Worm (Caenorhabditis elegans) whole organism, L4 larva: ENCODE data around the gene srg-58.

Experiments used
- F10B5.3 ChIP-seq: sonication (generic microtip); optimal IDR thresholded peaks from 2 replicates; lab custom pipeline; 2016; ENCODE audit warnings: mild to moderate bottlenecking, missing genetic modification characterization, missing compliant biosample characterization
- F37D6.2 ChIP-seq: sonication (generic microtip); optimal IDR thresholded peaks from 2 replicates; lab custom pipeline; 2016; ENCODE audit warnings: mild to moderate bottlenecking, missing genetic modification characterization, missing compliant biosample characterization
- aha-1 ChIP-seq: fragments of 150-350 bp; peaks from one replicate; lab custom pipeline; 2014; ENCODE audit warnings: missing biosample characterization, missing genetic modification characterization
- arid-1 ChIP-seq: fragments of 200-800 bp; sonication (Bioruptor generic); conservative IDR thresholded peaks from 2 replicates; pipeline ENCODE4 v1.3.6; 2022; ENCODE audit warnings: missing genetic modification reagents, missing genetic modification characterization, missing compliant biosample characterization
- ceh-62 ChIP-seq: sonication (generic microtip); optimal IDR thresholded peaks from 2 replicates; lab custom pipeline; 2017; ENCODE audit warnings: missing biosample characterization, missing genetic modification characterization
- daf-16 ChIP-seq, 3 experiments: sonication (generic microtip); optimal IDR thresholded peaks; 2 replicates each; lab custom pipeline; 2016 to 2017; ENCODE audit warnings: missing genetic modification characterization in 3 of 3, missing genetic modification reagents in 3 of 3, mild to moderate bottlenecking in 2 of 3, missing compliant biosample characterization in 2 of 3, missing biosample characterization in 1 of 3, moderate library complexity in 1 of 3
- daf-19 ChIP-seq: fragments of 200-800 bp; sonication (Bioruptor generic); conservative IDR thresholded peaks from 2 replicates; pipeline ENCODE4 v1.3.6; 2022; ENCODE audit warnings: missing genetic modification characterization, missing compliant biosample characterization
- dmd-6 ChIP-seq: fragments of 200-800 bp; sonication (Bioruptor generic); IDR thresholded peaks from 2 replicates; pipeline ENCODE4 v1.3.6; 2022; ENCODE audit warnings: missing genetic modification reagents, missing genetic modification characterization, missing compliant biosample characterization
- duxl-1 ChIP-seq: sonication (generic microtip); optimal IDR thresholded peaks from 2 replicates; lab custom pipeline; 2016; ENCODE audit warnings: mild to moderate bottlenecking, missing genetic modification characterization, moderate library complexity, missing compliant biosample characterization; ENCODE audit not compliant: poor library complexity
- dve-1 ChIP-seq: sonication (generic microtip); optimal IDR thresholded peaks from 2 replicates; lab custom pipeline; 2017; ENCODE audit warnings: antibody characterized with exemption, mild to moderate bottlenecking, missing genetic modification characterization, missing compliant biosample characterization; ENCODE audit not compliant: insufficient read depth
- gei-8 ChIP-seq: fragments of 200-800 bp; sonication (Bioruptor generic); optimal IDR thresholded peaks from 2 replicates; lab custom pipeline; 2018; ENCODE audit warnings: mild to moderate bottlenecking, missing genetic modification characterization, missing compliant biosample characterization
- jun-1 ChIP-seq: fragments of 150-350 bp; optimal IDR thresholded peaks from 2 replicates; lab custom pipeline; 2014; ENCODE audit warnings: missing biosample characterization, missing genetic modification reagents, missing genetic modification characterization
- lim-7 ChIP-seq: fragments of 200-800 bp; sonication (Bioruptor generic); IDR thresholded peaks from 2 replicates; pipeline ENCODE4 v1.3.6; 2022; ENCODE audit warnings: missing genetic modification characterization, missing compliant biosample characterization
- lin-13 ChIP-seq: fragments of 150-350 bp; optimal IDR thresholded peaks from 2 replicates; lab custom pipeline; 2014; ENCODE audit warnings: missing biosample characterization, missing genetic modification reagents, missing genetic modification characterization
- lin-29 ChIP-seq: fragments of 200-800 bp; sonication (Bioruptor generic); IDR thresholded peaks from 2 replicates; pipeline ENCODE4 v1.3.6; 2022; ENCODE audit warnings: missing genetic modification reagents, missing genetic modification characterization, missing compliant biosample characterization
- madf-5 ChIP-seq, 2 experiments: fragments of 200-800 bp; sonication (Bioruptor generic); IDR thresholded peaks; 2 replicates each; pipeline ENCODE4 v1.3.6; 2022; ENCODE audit warnings: missing compliant biosample characterization in 2 of 2, missing genetic modification characterization in 2 of 2
- madf-9 ChIP-seq: fragments of 200-800 bp; sonication (Bioruptor generic); conservative IDR thresholded peaks from 2 replicates; pipeline ENCODE4 v1.3.6; 2022; ENCODE audit warnings: missing genetic modification reagents, missing genetic modification characterization, missing compliant biosample characterization
- mes-2 ChIP-seq: sonication (generic microtip); optimal IDR thresholded peaks from 2 replicates; lab custom pipeline; 2016; ENCODE audit warnings: missing genotype, mild to moderate bottlenecking, missing genetic modification characterization, missing compliant biosample characterization; ENCODE audit not compliant: poor library complexity, severe bottlenecking
- nhr-102 ChIP-seq: sonication (generic microtip); optimal IDR thresholded peaks from 2 replicates; lab custom pipeline; 2016; ENCODE audit warnings: mild to moderate bottlenecking, missing genetic modification characterization, moderate library complexity, missing compliant biosample characterization
- nhr-11 ChIP-seq: fragments of 150-350 bp; optimal IDR thresholded peaks from 2 replicates; lab custom pipeline; 2014; ENCODE audit warnings: missing biosample characterization, missing genetic modification characterization
- nhr-41 ChIP-seq: fragments of 200-800 bp; sonication (Bioruptor generic); IDR thresholded peaks from 2 replicates; pipeline ENCODE4 v1.3.6; 2022; ENCODE audit warnings: missing genetic modification reagents, missing genetic modification characterization, missing compliant biosample characterization
- nhr-42 ChIP-seq: fragments of 200-800 bp; sonication (Bioruptor generic); IDR thresholded peaks from 2 replicates; pipeline ENCODE4 v1.3.6; 2022; ENCODE audit warnings: missing genetic modification characterization, missing compliant biosample characterization
- nhr-48 ChIP-seq: sonication (generic microtip); optimal IDR thresholded peaks from 2 replicates; lab custom pipeline; 2016; ENCODE audit warnings: mild to moderate bottlenecking, missing genetic modification characterization, missing compliant biosample characterization
- nhr-6 ChIP-seq: fragments of 150-350 bp; optimal IDR thresholded peaks from 2 replicates; lab custom pipeline; 2014; ENCODE audit warnings: missing biosample characterization, missing genetic modification characterization
- php-3 ChIP-seq: fragments of 200-800 bp; sonication (Bioruptor generic); IDR thresholded peaks from 2 replicates; pipeline ENCODE4 v1.3.6; 2022; ENCODE audit warnings: missing genetic modification reagents, missing genetic modification characterization, missing compliant biosample characterization
- pqm-1 ChIP-seq: sonication (generic microtip); optimal IDR thresholded peaks from 2 replicates; lab custom pipeline; 2017; ENCODE audit warnings: missing biosample characterization, missing genetic modification characterization
- saeg-2 ChIP-seq: fragments of 200-800 bp; sonication (Bioruptor generic); IDR thresholded peaks from 2 replicates; pipeline ENCODE4 v1.3.6; 2022; ENCODE audit warnings: missing genetic modification reagents, missing genetic modification characterization, missing compliant biosample characterization
- sdz-12 ChIP-seq: fragments of 200-800 bp; sonication (Bioruptor generic); optimal IDR thresholded peaks from 2 replicates; lab custom pipeline; 2018; ENCODE audit warnings: mild to moderate bottlenecking, missing genetic modification characterization, missing compliant biosample characterization
- set-16 ChIP-seq: fragments of 200-800 bp; sonication (Bioruptor generic); IDR thresholded peaks from 2 replicates; pipeline ENCODE4 v1.3.6; 2022; ENCODE audit warnings: missing genetic modification reagents, missing genetic modification characterization, missing compliant biosample characterization
- snpc-1.2 ChIP-seq: fragments of 200-800 bp; sonication (Bioruptor generic); IDR thresholded peaks from 2 replicates; pipeline ENCODE4 v1.3.6; 2022; ENCODE audit warnings: missing genetic modification reagents, missing genetic modification characterization, missing compliant biosample characterization
- spr-3 ChIP-seq: fragments of 200-800 bp; sonication (Bioruptor generic); optimal IDR thresholded peaks from 2 replicates; lab custom pipeline; 2018; ENCODE audit warnings: mild to moderate bottlenecking, missing genetic modification characterization, missing compliant biosample characterization
- unc-62 ChIP-seq, 3 experiments: fragments of 150-350 bp in 1 of 3; sonication (generic microtip); optimal IDR thresholded peaks in 2 of 3; peaks in 1 of 3; 1 replicate in 1 of 3; 2 replicates in 2 of 3; lab custom pipeline; 2014 to 2017; ENCODE audit warnings: missing biosample characterization in 3 of 3, missing genetic modification characterization in 3 of 3, missing genetic modification reagents in 3 of 3, missing genotype in 1 of 3
- vab-7 ChIP-seq: fragments of 200-800 bp; sonication (Bioruptor generic); IDR thresholded peaks from 2 replicates; pipeline ENCODE4 v1.3.6; 2022; ENCODE audit warnings: missing genetic modification reagents, missing genetic modification characterization, missing compliant biosample characterization
- zag-1 ChIP-seq: fragments of 150-350 bp; optimal IDR thresholded peaks from 2 replicates; lab custom pipeline; 2014; ENCODE audit warnings: missing biosample characterization, missing genetic modification characterization
- zfp-3 ChIP-seq: fragments of 200-800 bp; sonication (Bioruptor generic); conservative IDR thresholded peaks from 2 replicates; pipeline ENCODE4 v1.3.6; 2022; ENCODE audit warnings: missing genetic modification reagents, missing genetic modification characterization, missing compliant biosample characterization
- zip-2 ChIP-seq: fragments of 150-350 bp; optimal IDR thresholded peaks from 2 replicates; lab custom pipeline; 2014; ENCODE audit warnings: missing biosample characterization, missing genetic modification characterization
- ztf-7 ChIP-seq: fragments of 150-350 bp; optimal IDR thresholded peaks from 2 replicates; lab custom pipeline; 2014; ENCODE audit warnings: missing biosample characterization, missing genetic modification characterization

Gene srg-58

ce11 chrV:2800676-2801075, 41.3 kb upstream of the srg-58 start:
- TF ChIP-seq dve-1 (no peak), madf-9 (GFP tag; lab: Robert Waterston, UW) (no peak), aha-1 (tag; lab: Kevin White, UChicago) (peak; percentile 47), unc-62 (GFP tag; optimal IDR thresholded peaks at IDR 0.05 in 1 of 2; lab: Kevin White, UChicago) (no peak), unc-62 (tag; optimal IDR thresholded peaks at IDR 0.05; lab: Kevin White, UChicago) (no peak), zag-1 (tag; lab: Kevin White, UChicago) (no peak), nhr-11 (tag; lab: Kevin White, UChicago) (no peak), nhr-41 (GFP tag; lab: Robert Waterston, UW) (no peak), duxl-1 (tag; lab: Kevin White, UChicago) (no peak), madf-5 (GFP tag; IDR thresholded peaks at IDR 0.05; lab: Robert Waterston, UW) (no peak), ceh-62 (tag; lab: Kevin White, UChicago) (no peak), daf-16 (GFP tag; optimal IDR thresholded peaks at IDR 0.05; lab: Kevin White, UChicago) (peak in 1 of 2 experiments; percentile 17), daf-16 (tag; optimal IDR thresholded peaks at IDR 0.05; lab: Kevin White, UChicago) (no peak), ztf-7 (tag; lab: Kevin White, UChicago) (no peak), spr-3 (no peak), daf-19 (GFP tag; lab: Robert Waterston, UW) (no peak), zip-2 (tag; lab: Kevin White, UChicago) (no peak), dmd-6 (GFP tag; lab: Robert Waterston, UW) (no peak), lin-29 (no peak), jun-1 (tag; lab: Kevin White, UChicago) (no peak), set-16 (peak; percentile 67), lin-13 (GFP tag; lab: Kevin White, UChicago) (no peak), saeg-2 (GFP tag; lab: Robert Waterston, UW) (no peak)
- TF ChIP-seq, all 104 proteins: peak for 3

DNA sequence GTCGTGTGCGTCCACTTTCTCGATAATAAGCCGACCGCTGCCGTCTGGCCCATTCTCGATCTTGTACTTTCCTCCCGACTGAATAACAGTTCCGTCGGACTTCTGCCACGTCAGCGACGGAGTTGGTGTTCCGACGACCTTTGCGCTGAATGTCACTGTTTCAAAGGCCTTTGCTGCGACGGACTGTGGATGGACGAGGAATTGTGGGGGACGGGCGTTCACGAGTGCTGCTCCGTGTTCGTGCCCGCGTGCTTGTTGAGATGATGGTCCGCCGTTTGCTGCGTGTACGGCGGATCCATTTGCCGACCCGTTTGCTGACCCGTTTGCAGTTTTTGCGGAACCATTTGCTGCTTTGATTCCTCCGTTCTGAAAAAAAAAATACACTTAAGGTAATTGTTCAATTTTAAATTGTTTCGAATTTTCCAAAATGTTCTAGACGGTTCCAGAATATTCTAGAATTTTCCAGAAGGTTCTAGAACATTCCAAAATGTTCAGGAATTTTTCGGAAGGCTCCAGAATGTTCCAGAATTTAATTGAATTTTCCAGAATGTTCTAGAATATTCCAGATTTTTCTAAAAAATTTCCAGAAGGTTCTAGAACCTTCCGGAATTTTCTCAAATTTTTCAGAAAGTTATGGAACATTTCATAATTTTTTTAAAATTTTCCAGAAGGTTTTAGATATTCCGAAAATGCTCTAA, 40.0 kb upstream of the srg-58 start:
- peak; percentile 53; the same call in 1 of the 2 replicates for TF ChIP-seq set-16
- no peak for TF ChIP-seq zfp-3 (GFP tag; lab: Robert Waterston, UW)
- TF ChIP-seq snpc-1.2 (GFP tag; lab: Robert Waterston, UW): no peak
- no peak for TF ChIP-seq daf-19 (GFP tag; lab: Robert Waterston, UW)
- no peak for TF ChIP-seq lim-7 (GFP tag; lab: Robert Waterston, UW)
- TF ChIP-seq vab-7 (GFP tag; lab: Robert Waterston, UW): no peak

DNA sequence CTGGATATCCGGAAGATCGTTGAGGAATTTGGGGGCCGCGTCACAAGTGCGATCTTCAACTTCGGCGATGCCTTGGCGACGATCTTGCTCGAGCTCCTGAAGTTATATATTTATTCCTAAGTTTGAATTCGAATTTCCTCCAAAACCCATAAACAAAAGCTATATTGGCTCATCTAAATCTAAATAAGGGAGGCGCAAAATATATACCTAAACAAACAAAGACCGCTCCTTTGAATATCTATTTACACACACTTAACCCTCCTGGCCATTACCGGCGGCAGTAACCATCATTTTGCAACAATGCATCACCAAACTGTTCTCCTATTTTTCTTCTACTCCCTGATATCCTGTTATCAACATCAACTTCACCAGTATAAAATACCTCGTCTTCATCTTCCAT, 36.6 kb upstream of the srg-58 start, which contains the start of gene F54E2.2:
F54E2.2 (plus strand) TSS at position 301 of the 400 bp plus-strand sequence.
- TF ChIP-seq F37D6.2 (tag; lab: Kevin White, UChicago): no peak
- TF ChIP-seq arid-1: no peak
- no peak for TF ChIP-seq mes-2
- TF ChIP-seq gei-8 (GFP tag; lab: Kevin White, UChicago): no peak
- TF ChIP-seq duxl-1 (tag; lab: Kevin White, UChicago): no peak
- no peak for TF ChIP-seq lim-7 (GFP tag; lab: Robert Waterston, UW)
- no peak for TF ChIP-seq nhr-102 (tag; lab: Kevin White, UChicago)
- TF ChIP-seq nhr-42 (GFP tag; lab: Robert Waterston, UW): no peak
- no peak for TF ChIP-seq pqm-1 (tag; lab: Kevin White, UChicago)
- TF ChIP-seq nhr-6 (tag; lab: Kevin White, UChicago): no peak
- no peak for TF ChIP-seq madf-9 (GFP tag; lab: Robert Waterston, UW)
- no peak for TF ChIP-seq php-3 (GFP tag; lab: Robert Waterston, UW)
- TF ChIP-seq sdz-12 (GFP tag; lab: Kevin White, UChicago): no peak
- TF ChIP-seq nhr-48 (tag; lab: Kevin White, UChicago): no peak
- TF ChIP-seq F10B5.3 (tag; lab: Kevin White, UChicago): no peak
- TF ChIP-seq, all 104 proteins: peak for 0
